Worm (Caenorhabditis elegans) whole organism, L1 larva: Measurements from ENCODE around the gene K09C6.8.
"Not testable (repeated sequence)": the region's sequence is repeated elsewhere in the genome, so short reads cannot be mapped to it uniquely, and the experiment has no call there.

Experiments used
- Y116A8C.19 ChIP-seq: sonication (generic microtip); optimal IDR thresholded peaks from 2 replicates; lab custom pipeline; 2016; ENCODE audit warnings: missing compliant biosample characterization, missing genetic modification characterization, borderline replicate concordance
- aha-1 ChIP-seq: fragments of 150-350 bp; optimal IDR thresholded peaks from 2 replicates; lab custom pipeline; 2014; ENCODE audit warnings: missing biosample characterization, missing genetic modification characterization
- aly-2 ChIP-seq: fragments of 150-350 bp; optimal IDR thresholded peaks from 2 replicates; lab custom pipeline; 2014; ENCODE audit warnings: missing biosample characterization, missing genetic modification characterization
- ceh-82 ChIP-seq, 3 experiments: fragments of 150-350 bp in 1 of 3; sonication (generic microtip) in 2 of 3; optimal IDR thresholded peaks; 2 replicates each; lab custom pipeline; 2014 to 2017; ENCODE audit warnings: missing biosample characterization in 3 of 3, missing genetic modification characterization in 3 of 3
- ceh-88 ChIP-seq: fragments of 200-800 bp; sonication (Bioruptor generic); IDR thresholded peaks from 2 replicates; pipeline ENCODE4 v1.3.6; 2022; ENCODE audit warnings: missing genetic modification characterization, missing compliant biosample characterization
- ces-1 ChIP-seq: fragments of 150-350 bp; optimal IDR thresholded peaks from 2 replicates; lab custom pipeline; 2014; ENCODE audit warnings: missing biosample characterization, missing genetic modification reagents, missing genetic modification characterization
- efl-1 ChIP-seq, 4 experiments: fragments of 150-350 bp; optimal IDR thresholded peaks in 3 of 4; peaks in 1 of 4; 1 replicate in 1 of 4; 2 replicates in 3 of 4; lab custom pipeline; 2014; ENCODE audit warnings: missing biosample characterization in 2 of 4, missing genetic modification characterization in 2 of 4, missing genetic modification reagents in 2 of 4
- efl-3 ChIP-seq: fragments of 200-800 bp; sonication (Bioruptor generic); optimal IDR thresholded peaks from 2 replicates; lab custom pipeline; 2018; ENCODE audit warnings: mild to moderate bottlenecking, missing genetic modification characterization, missing compliant biosample characterization
- egl-13 ChIP-seq: sonication (generic microtip); optimal IDR thresholded peaks from 2 replicates; lab custom pipeline; 2016; ENCODE audit warnings: missing genotype, missing genetic modification reagents, missing genetic modification characterization, missing compliant biosample characterization
- elt-3 ChIP-seq, 6 experiments: fragments of 150-350 bp in 1 of 6; sonication (generic microtip); optimal IDR thresholded peaks; 2 replicates each; lab custom pipeline; 2017 to 2018; ENCODE audit warnings: missing biosample characterization in 6 of 6, missing genetic modification characterization in 6 of 6, inconsistent platforms in 1 of 6
- fkh-10 ChIP-seq: sonication (generic microtip); optimal IDR thresholded peaks from 2 replicates; lab custom pipeline; 2017; ENCODE audit warnings: missing biosample characterization, missing genetic modification reagents, missing genetic modification characterization
- fkh-4 ChIP-seq: sonication (generic microtip); optimal IDR thresholded peaks from 2 replicates; lab custom pipeline; 2016; ENCODE audit warnings: missing compliant biosample characterization, missing genetic modification characterization, borderline replicate concordance
- grh-1 ChIP-seq: fragments of 200-800 bp; sonication (Bioruptor generic); IDR thresholded peaks from 2 replicates; pipeline ENCODE4 v1.3.6; 2022; ENCODE audit warnings: missing genetic modification reagents, missing genetic modification characterization, missing compliant biosample characterization
- hlh-17 ChIP-seq: fragments of 200-800 bp; sonication (Bioruptor generic); optimal IDR thresholded peaks from 2 replicates; lab custom pipeline; 2018; ENCODE audit warnings: missing genetic modification characterization, mild to moderate bottlenecking, missing compliant biosample characterization, moderate library complexity, borderline replicate concordance
- isw-1 ChIP-seq: fragments of 200-800 bp; sonication (Bioruptor generic); IDR thresholded peaks from 2 replicates; pipeline ENCODE4 v1.3.6; 2022; ENCODE audit warnings: missing genetic modification characterization, missing compliant biosample characterization
- lin-13 ChIP-seq: fragments of 150-350 bp; optimal IDR thresholded peaks from 2 replicates; lab custom pipeline; 2014; ENCODE audit warnings: missing biosample characterization, missing genetic modification reagents, missing genetic modification characterization
- lir-3 ChIP-seq: sonication (generic microtip); optimal IDR thresholded peaks from 2 replicates; lab custom pipeline; 2016; ENCODE audit warnings: mild to moderate bottlenecking, missing genetic modification characterization, moderate library complexity, missing compliant biosample characterization; ENCODE audit not compliant: poor library complexity
- mef-2 ChIP-seq: fragments of 150-350 bp; optimal IDR thresholded peaks from 2 replicates; lab custom pipeline; 2014; ENCODE audit warnings: missing biosample characterization, missing genetic modification characterization
- mep-1 ChIP-seq: fragments of 150-350 bp; optimal IDR thresholded peaks from 2 replicates; lab custom pipeline; 2014; ENCODE audit warnings: missing biosample characterization, missing genetic modification characterization
- nhr-11 ChIP-seq: fragments of 150-350 bp; optimal IDR thresholded peaks from 2 replicates; lab custom pipeline; 2014; ENCODE audit warnings: missing biosample characterization, missing genetic modification characterization
- nhr-47 ChIP-seq: sonication (generic microtip); optimal IDR thresholded peaks from 2 replicates; lab custom pipeline; 2016; ENCODE audit warnings: mild to moderate bottlenecking, missing genetic modification characterization, moderate library complexity, missing compliant biosample characterization
- nhr-76 ChIP-seq: sonication (generic microtip); optimal IDR thresholded peaks from 2 replicates; lab custom pipeline; 2017; ENCODE audit warnings: missing biosample characterization, missing genetic modification characterization
- nhr-77 ChIP-seq: fragments of 150-350 bp; optimal IDR thresholded peaks from 2 replicates; lab custom pipeline; 2014; ENCODE audit warnings: missing biosample characterization, missing genetic modification characterization
- nhr-84 ChIP-seq: sonication (generic microtip); optimal IDR thresholded peaks from 2 replicates; lab custom pipeline; 2017; ENCODE audit warnings: missing biosample characterization, missing genetic modification characterization
- skn-1 ChIP-seq: fragments of 150-350 bp; optimal IDR thresholded peaks from 2 replicates; lab custom pipeline; 2014; ENCODE audit warnings: missing biosample characterization, missing genetic modification characterization
- snpc-4 ChIP-seq: fragments of 150-350 bp; optimal IDR thresholded peaks from 2 replicates; lab custom pipeline; 2014; ENCODE audit warnings: missing biosample characterization, missing genetic modification characterization
- sox-4 ChIP-seq: sonication (generic microtip); optimal IDR thresholded peaks from 2 replicates; lab custom pipeline; 2016; ENCODE audit warnings: missing genetic modification characterization, missing compliant biosample characterization
- sptf-1 ChIP-seq: fragments of 150-350 bp; optimal IDR thresholded peaks from 2 replicates; lab custom pipeline; 2014; ENCODE audit warnings: missing biosample characterization, missing genetic modification characterization
- tbx-2 ChIP-seq: sonication (generic microtip); optimal IDR thresholded peaks from 2 replicates; lab custom pipeline; 2016; ENCODE audit warnings: missing genetic modification characterization, missing compliant biosample characterization
- unc-130 ChIP-seq: fragments of 150-350 bp; optimal IDR thresholded peaks from 2 replicates; lab custom pipeline; 2017; ENCODE audit warnings: missing biosample characterization, missing genetic modification characterization, inconsistent platforms
- unc-86 ChIP-seq: sonication (generic microtip); optimal IDR thresholded peaks from 2 replicates; lab custom pipeline; 2016; ENCODE audit warnings: missing genetic modification characterization, missing compliant biosample characterization
- zip-4 ChIP-seq: fragments of 200-800 bp; sonication (Bioruptor generic); optimal IDR thresholded peaks from 2 replicates; lab custom pipeline; 2018; ENCODE audit warnings: mild to moderate bottlenecking, missing genetic modification characterization, moderate library complexity, missing compliant biosample characterization
- ztf-11 ChIP-seq, 2 experiments: sonication (generic microtip); optimal IDR thresholded peaks; 2 replicates each; lab custom pipeline; 2016 to 2017; ENCODE audit warnings: missing genetic modification characterization in 2 of 2, missing biosample characterization in 1 of 2, missing compliant biosample characterization in 1 of 2

Gene K09C6.8

ce11 chrV:822922-823321 lies 20.1 kb downstream of the K09C6.8 start, which contains the start of gene srx-31:
TSS of gene srx-31 (minus strand) at chrV:823022.
- TF ChIP-seq ztf-11 (tag; optimal IDR thresholded peaks at IDR 0.05; lab: Kevin White, UChicago); mep-1 (tag; lab: Kevin White, UChicago); aha-1 (tag; lab: Kevin White, UChicago): not testable (repeated sequence)

- TF ChIP-seq zip-4 (GFP tag; lab: Kevin White, UChicago); snpc-4; lir-3 (tag; lab: Kevin White, UChicago): not testable (repeated sequence)
Observed at ce11 chrV:820629-821028, 22.4 kb downstream of the K09C6.8 start, which contains the start of gene srx-32. TSS of gene srx-32 (minus strand) at chrV:820729.

- no peak for TF ChIP-seq nhr-84
- no peak for TF ChIP-seq sox-4
- TF ChIP-seq nhr-47 (tag; lab: Kevin White, UChicago), result no peak
- TF ChIP-seq isw-1 (GFP tag; lab: Robert Waterston, UW), result no peak
- TF ChIP-seq nhr-76 (tag; lab: Kevin White, UChicago), result no peak
- no peak for TF ChIP-seq lin-13 (GFP tag; lab: Kevin White, UChicago)
- no peak for TF ChIP-seq zip-4 (GFP tag; lab: Kevin White, UChicago)
- no peak for TF ChIP-seq aly-2
- no peak for TF ChIP-seq efl-3 (GFP tag; lab: Kevin White, UChicago)
- no peak for TF ChIP-seq mef-2 (tag; lab: Kevin White, UChicago)
Observed at ce11 chrV:817182-817581, 25.8 kb downstream of the K09C6.8 start, which contains the start of gene R13D11.1. TSS of gene R13D11.1 (plus strand) at chrV:817482.

- no peak for TF ChIP-seq nhr-11
- TF ChIP-seq Y116A8C.19 (tag; lab: Kevin White, UChicago), result no peak
Observed at ce11 chrV:814716-815115, 28.3 kb downstream of the K09C6.8 start, which contains the start of gene R13D11.3. TSS of gene R13D11.3 (plus strand) at chrV:815016.

- TF ChIP-seq ces-1 (GFP tag; lab: Kevin White, UChicago) (no peak), unc-86 (tag; lab: Kevin White, UChicago) (no peak), ceh-82 (tag; optimal IDR thresholded peaks at IDR 0.05; lab: Kevin White, UChicago) (no peak), efl-1 (optimal IDR thresholded peaks at IDR 0.05; lab: Kevin White, UChicago) (no peak), efl-1 (GFP tag; optimal IDR thresholded peaks at IDR 0.05 in 1 of 2; lab: Kevin White, UChicago) (no peak), fkh-10 (no peak), hlh-17 (no peak), grh-1 (no peak), sptf-1 (no peak), skn-1 (tag; lab: Kevin White, UChicago) (no peak), nhr-77 (tag; lab: Kevin White, UChicago) (no peak), ceh-88 (GFP tag; lab: Robert Waterston, UW) (no peak), egl-13 (tag; lab: Kevin White, UChicago) (no peak), sox-4 (no peak), unc-130 (tag; lab: Kevin White, UChicago) (no peak), fkh-4 (no peak), elt-3 (tag; optimal IDR thresholded peaks at IDR 0.05; lab: Kevin White, UChicago) (no peak), aly-2 (no peak), tbx-2 (tag; lab: Kevin White, UChicago) (no peak)
Observed at ce11 chrV:813101-813500, 29.9 kb downstream of the K09C6.8 start, which contains the start of gene R13D11.10. TSS of gene R13D11.10 (minus strand) at chrV:813201.
